Worm (Caenorhabditis elegans): ENCODE measurements around the gene dpy-23.

- no peak for TF ChIP-seq pha-4 (tag; optimal IDR thresholded peaks at IDR 0.05)
- TF ChIP-seq nfya-1 (tag; optimal IDR thresholded peaks at IDR 0.05): no peak
- no peak for TF ChIP-seq fax-1 (tag; optimal IDR thresholded peaks at IDR 0.05)
- no peak for TF ChIP-seq nhr-11 (tag; optimal IDR thresholded peaks at IDR 0.05)
- TF ChIP-seq F13H6.1 (tag; optimal IDR thresholded peaks at IDR 0.05): no peak
- TF ChIP-seq pqm-1 (tag; optimal IDR thresholded peaks at IDR 0.05): no peak
- no peak for TF ChIP-seq tbx-2 (tag; optimal IDR thresholded peaks at IDR 0.05)
- TF ChIP-seq fkh-6 (tag; optimal IDR thresholded peaks at IDR 0.05): no peak
- TF ChIP-seq lin-11 (tag; optimal IDR thresholded peaks at IDR 0.05): no peak
- TF ChIP-seq rnt-1 (tag; optimal IDR thresholded peaks at IDR 0.05): no peak
- TF ChIP-seq ceh-19 (GFP tag; optimal IDR thresholded peaks at IDR 0.05): no peak
- no peak for TF ChIP-seq eyg-1 (tag; optimal IDR thresholded peaks at IDR 0.05)
- TF ChIP-seq hlh-30 (tag; optimal IDR thresholded peaks at IDR 0.05; ENCODE audit: insufficient read depth): no peak
Observed at ce11 chrX:4410280-4410911, 21.2 kb downstream of the dpy-23 start.

Data from whole organism, late embryonic.